Worm (Caenorhabditis elegans): Measurements from ENCODE around the gene jmjd-1.2.

DNA sequence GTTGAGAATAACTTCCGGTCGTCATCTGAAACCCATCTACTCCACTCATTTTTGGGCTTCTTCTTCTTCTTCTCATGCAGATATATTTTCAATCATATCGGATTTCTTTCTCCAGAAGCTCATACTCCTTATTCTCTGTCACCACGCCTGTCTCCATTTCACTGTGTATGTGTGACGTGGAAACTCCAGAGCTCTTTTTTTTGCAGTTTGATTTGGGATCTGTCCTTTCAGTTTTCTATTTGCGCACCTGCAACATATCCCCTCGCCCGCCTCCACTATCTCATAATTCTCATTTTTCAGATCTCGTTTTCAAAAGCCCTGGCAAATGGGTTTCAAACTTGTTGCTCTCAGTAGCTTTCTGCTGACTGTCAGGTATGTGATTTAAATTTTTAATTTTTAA, 17.9 kb downstream of the jmjd-1.2 start, which contains the start of gene kin-36:
- TF ChIP-seq nhr-90 (tag; optimal IDR thresholded peaks at IDR 0.05) (no peak), pha-4 (tag; optimal IDR thresholded peaks at IDR 0.05) (no peak), ceh-40 (GFP tag; IDR thresholded peaks at IDR 0.05) (no peak), B0336.3 (GFP tag; IDR thresholded peaks at IDR 0.05) (no peak), him-1 (tag; optimal IDR thresholded peaks at IDR 0.05) (no peak)

Data from whole organism, young adult.